Fruit fly (Drosophila melanogaster) whole organism, embryonic: Measurements from ENCODE around the gene mof.

Experiments used
- Antp ChIP-seq: fragments of 200-800 bp; sonication (Bioruptor generic); optimal IDR thresholded peaks from 3 replicates; lab custom pipeline; 2016; ENCODE audit warnings: missing biosample characterization, missing genetic modification characterization
- Bteb2 ChIP-seq: fragments of 200-800 bp; sonication (Bioruptor generic); optimal IDR thresholded peaks from 2 replicates; lab custom pipeline; 2016; ENCODE audit warnings: missing biosample characterization, missing genetic modification characterization
- CG10321 ChIP-seq: fragments of 200-800 bp; sonication (Bioruptor generic); IDR thresholded peaks from 2 replicates; pipeline ENCODE4 v1.3.6; 2022; ENCODE audit warnings: missing biosample characterization, missing genetic modification characterization
- CG10959 ChIP-seq: fragments of 200-800 bp; sonication (Bioruptor generic); IDR thresholded peaks from 2 replicates; pipeline ENCODE4 v1.3.6; 2022; ENCODE audit warnings: missing biosample characterization, missing genetic modification characterization
- CG11247 ChIP-seq: fragments of 200-800 bp; sonication (Bioruptor generic); IDR thresholded peaks from 2 replicates; pipeline ENCODE4 v1.3.6; 2022; ENCODE audit warnings: missing biosample characterization, missing genetic modification characterization
- CG11723 ChIP-seq: fragments of 200-800 bp; sonication (Bioruptor generic); optimal IDR thresholded peaks from 2 replicates; lab custom pipeline; 2017; ENCODE audit warnings: missing biosample characterization, mild to moderate bottlenecking, missing genetic modification characterization
- CG13123 ChIP-seq: fragments of 200-800 bp; sonication (Bioruptor generic); optimal IDR thresholded peaks from 2 replicates; lab custom pipeline; 2016; ENCODE audit warnings: missing biosample characterization, missing genetic modification characterization
- CG14050 ChIP-seq: fragments of 200-800 bp; sonication (Bioruptor generic); IDR thresholded peaks from 3 replicates; pipeline ENCODE4 v1.3.6; 2022; ENCODE audit warnings: missing biosample characterization, missing genetic modification characterization
- CG17359 ChIP-seq: fragments of 200-800 bp; sonication (Bioruptor generic); optimal IDR thresholded peaks from 3 replicates; lab custom pipeline; 2018; ENCODE audit warnings: missing biosample characterization, mild to moderate bottlenecking, missing genetic modification characterization, moderate library complexity
- CG2129 ChIP-seq: fragments of 200-800 bp; sonication (Bioruptor generic); IDR thresholded peaks from 2 replicates; pipeline ENCODE4 v1.3.6; 2022; ENCODE audit warnings: missing biosample characterization, missing genetic modification characterization; ENCODE audit not compliant: partially characterized antibody
- CG2678 ChIP-seq: fragments of 200-800 bp; sonication (Bioruptor generic); optimal IDR thresholded peaks from 3 replicates; lab custom pipeline; 2019; ENCODE audit warnings: missing biosample characterization, mild to moderate bottlenecking, missing genetic modification characterization, moderate library complexity
- CG2889 ChIP-seq: fragments of 200-800 bp; sonication (Bioruptor generic); IDR thresholded peaks from 3 replicates; pipeline ENCODE4 v1.3.6; 2022; ENCODE audit warnings: missing biosample characterization, missing genetic modification characterization
- CG32532 ChIP-seq: fragments of 200-800 bp; sonication (Bioruptor generic); IDR thresholded peaks from 2 replicates; pipeline ENCODE4 v1.3.6; 2022; ENCODE audit warnings: missing biosample characterization, missing genetic modification characterization
- CG32767 ChIP-seq: fragments of 200-800 bp; sonication (Bioruptor generic); IDR thresholded peaks from 2 replicates; pipeline ENCODE4 v1.3.6; 2022; ENCODE audit warnings: missing biosample characterization, missing genetic modification characterization
- CG5953 ChIP-seq: fragments of 200-800 bp; sonication (Bioruptor generic); IDR thresholded peaks from 2 replicates; pipeline ENCODE4 v1.3.6; 2022; ENCODE audit warnings: missing biosample characterization, missing genetic modification characterization
- CG8089 ChIP-seq: fragments of 200-800 bp; sonication (Bioruptor generic); optimal IDR thresholded peaks from 3 replicates; lab custom pipeline; 2016; ENCODE audit warnings: missing biosample characterization, missing genetic modification characterization
- CG8281 ChIP-seq: fragments of 200-800 bp; sonication (Bioruptor generic); optimal IDR thresholded peaks from 2 replicates; lab custom pipeline; 2018; ENCODE audit warnings: missing biosample characterization, mild to moderate bottlenecking, missing genetic modification characterization, moderate library complexity
- Doc3 ChIP-seq: fragments of 200-800 bp; sonication (Bioruptor generic); IDR thresholded peaks from 3 replicates; pipeline ENCODE4 v1.3.6; 2022; ENCODE audit warnings: missing biosample characterization, missing genetic modification characterization; ENCODE audit not compliant: partially characterized antibody
- Ets65A ChIP-seq: fragments of 200-800 bp; sonication (Bioruptor generic); peaks from one replicate; lab custom pipeline; 2016; ENCODE audit warnings: missing biosample characterization, missing genetic modification characterization
- Fer1 ChIP-seq: fragments of 200-800 bp; sonication (Bioruptor generic); optimal IDR thresholded peaks from 2 replicates; lab custom pipeline; 2017; ENCODE audit warnings: missing biosample characterization, mild to moderate bottlenecking, missing genetic modification characterization
- H15 ChIP-seq: fragments of 200-800 bp; sonication (Bioruptor generic); IDR thresholded peaks from 3 replicates; pipeline ENCODE4 v1.3.6; 2022; ENCODE audit warnings: missing biosample characterization, missing genetic modification characterization
- HmgZ ChIP-seq: fragments of 200-800 bp; sonication (Bioruptor generic); optimal IDR thresholded peaks from 2 replicates; lab custom pipeline; 2018; ENCODE audit warnings: missing biosample characterization, mild to moderate bottlenecking, missing genetic modification characterization
- Hr51 ChIP-seq, 2 experiments: fragments of 200-800 bp; sonication (Bioruptor generic); optimal IDR thresholded peaks; 2 replicates in 1 of 2; 3 replicates in 1 of 2; lab custom pipeline; 2016 to 2018; ENCODE audit warnings: missing biosample characterization in 2 of 2, missing genetic modification characterization in 2 of 2, mild to moderate bottlenecking in 1 of 2, moderate library complexity in 1 of 2
- Hr78 ChIP-seq, 2 experiments: fragments of 200-800 bp in 1 of 2; fragments of >200 bp in 1 of 2; sonication (Bioruptor generic) in 1 of 2; optimal IDR thresholded peaks; 2 replicates each; lab custom pipeline; 2017 to 2019; ENCODE audit warnings: missing biosample characterization in 2 of 2, missing genetic modification characterization in 2 of 2, mild to moderate bottlenecking in 1 of 2, moderate library complexity in 1 of 2
- MTF-1 ChIP-seq: fragments of 200-800 bp; sonication (Bioruptor generic); optimal IDR thresholded peaks from 2 replicates; lab custom pipeline; 2018; ENCODE audit warnings: missing biosample characterization, mild to moderate bottlenecking, missing genetic modification characterization, borderline replicate concordance
- NFAT ChIP-seq: fragments of 200-800 bp; sonication (Bioruptor generic); IDR thresholded peaks from 2 replicates; pipeline ENCODE4 v1.3.6; 2022; ENCODE audit warnings: missing biosample characterization, missing genetic modification characterization
- Sox102F ChIP-seq: fragments of 200-800 bp; sonication (Bioruptor generic); optimal IDR thresholded peaks from 2 replicates; lab custom pipeline; 2018; ENCODE audit warnings: missing biosample characterization, mild to moderate bottlenecking, missing genetic modification characterization, moderate library complexity
- Taf1 ChIP-seq: fragments of 200-800 bp; sonication (Bioruptor generic); IDR thresholded peaks from 2 replicates; pipeline ENCODE4 v1.3.6; 2022; ENCODE audit warnings: missing biosample characterization, missing genetic modification characterization
- Tbp ChIP-seq: fragments of >200 bp; optimal IDR thresholded peaks from 2 replicates; lab custom pipeline; 2018; ENCODE audit warnings: missing biosample characterization, missing genetic modification characterization
- Usf ChIP-seq: fragments of 200-800 bp; sonication (Bioruptor generic); optimal IDR thresholded peaks from 2 replicates; lab custom pipeline; 2017; ENCODE audit warnings: missing genotype, missing biosample characterization, missing genetic modification characterization
- ase ChIP-seq: fragments of 200-800 bp; sonication (Bioruptor generic); IDR thresholded peaks from 3 replicates; pipeline ENCODE4 v1.3.6; 2022; ENCODE audit warnings: missing biosample characterization, missing genetic modification characterization
- az2 ChIP-seq: fragments of 200-800 bp; sonication (Bioruptor generic); optimal IDR thresholded peaks from 3 replicates; lab custom pipeline; 2016; ENCODE audit warnings: missing biosample characterization, missing genetic modification characterization
- cg ChIP-seq: fragments of 200-800 bp; sonication (Bioruptor generic); optimal IDR thresholded peaks from 3 replicates; lab custom pipeline; 2019; ENCODE audit warnings: missing biosample characterization, mild to moderate bottlenecking, missing genetic modification characterization, moderate library complexity
- crp ChIP-seq, 2 experiments: fragments of 200-800 bp; sonication (Bioruptor generic); optimal IDR thresholded peaks; 2 replicates in 1 of 2; 3 replicates in 1 of 2; lab custom pipeline; 2017; ENCODE audit warnings: missing biosample characterization in 2 of 2, missing genetic modification characterization in 2 of 2, mild to moderate bottlenecking in 1 of 2, moderate library complexity in 1 of 2
- dmrt99B ChIP-seq: fragments of 200-800 bp; sonication (Bioruptor generic); optimal IDR thresholded peaks from 2 replicates; lab custom pipeline; 2018; ENCODE audit warnings: missing biosample characterization, mild to moderate bottlenecking, missing genetic modification characterization, moderate library complexity
- dpn ChIP-seq, 2 experiments: fragments of 200-800 bp; sonication (Bioruptor generic); optimal IDR thresholded peaks; 3 replicates each; lab custom pipeline; 2016; ENCODE audit warnings: missing biosample characterization in 2 of 2, missing genetic modification characterization in 2 of 2
- ftz-f1 ChIP-seq: fragments of 200-800 bp; sonication (Bioruptor generic); optimal IDR thresholded peaks from 2 replicates; lab custom pipeline; 2016; ENCODE audit warnings: missing biosample characterization, missing genetic modification characterization
- gsb-n ChIP-seq: fragments of 200-800 bp; sonication (Bioruptor generic); optimal IDR thresholded peaks from 3 replicates; lab custom pipeline; 2018; ENCODE audit warnings: missing biosample characterization, mild to moderate bottlenecking, missing genetic modification characterization
- ham ChIP-seq: fragments of 200-800 bp; sonication (Bioruptor generic); IDR thresholded peaks from 2 replicates; pipeline ENCODE4 v1.3.6; 2022; ENCODE audit warnings: missing biosample characterization, missing genetic modification characterization
- hth ChIP-seq: fragments of >200 bp; optimal IDR thresholded peaks from 2 replicates; lab custom pipeline; 2017; ENCODE audit warnings: inconsistent platforms
- inv ChIP-seq: fragments of 200-800 bp; sonication (Bioruptor generic); IDR thresholded peaks from 2 replicates; pipeline ENCODE4 v1.3.6; 2022; ENCODE audit warnings: missing biosample characterization, missing genetic modification characterization; ENCODE audit not compliant: partially characterized antibody
- jing ChIP-seq: fragments of 200-800 bp; sonication (Bioruptor generic); optimal IDR thresholded peaks from 2 replicates; lab custom pipeline; 2018; ENCODE audit warnings: missing biosample characterization, mild to moderate bottlenecking, missing genetic modification characterization
- kah ChIP-seq: fragments of 200-800 bp; sonication (Bioruptor generic); optimal IDR thresholded peaks from 2 replicates; lab custom pipeline; 2018; ENCODE audit warnings: missing biosample characterization, mild to moderate bottlenecking, missing genetic modification characterization
- ken ChIP-seq: fragments of 200-800 bp; sonication (Bioruptor generic); IDR thresholded peaks from 3 replicates; pipeline ENCODE4 v1.3.6; 2022; ENCODE audit warnings: missing biosample characterization, missing genetic modification characterization
- klu ChIP-seq: fragments of 200-800 bp; sonication (Bioruptor generic); IDR thresholded peaks from 2 replicates; pipeline ENCODE4 v1.3.6; 2022; ENCODE audit warnings: missing biosample characterization, missing genetic modification characterization
- peb ChIP-seq: fragments of 200-800 bp; sonication (Bioruptor generic); IDR thresholded peaks from 2 replicates; pipeline ENCODE4 v1.3.6; 2022; ENCODE audit warnings: missing biosample characterization, missing genetic modification characterization
- ro ChIP-seq: fragments of 200-800 bp; sonication (Bioruptor generic); IDR thresholded peaks from 2 replicates; pipeline ENCODE4 v1.3.6; 2022; ENCODE audit warnings: missing biosample characterization, missing genetic modification characterization
- sqz ChIP-seq: fragments of 200-800 bp; sonication (Bioruptor generic); optimal IDR thresholded peaks from 3 replicates; lab custom pipeline; 2018; ENCODE audit warnings: missing biosample characterization, mild to moderate bottlenecking, missing genetic modification characterization
- tin ChIP-seq: fragments of 200-800 bp; sonication (Bioruptor generic); optimal IDR thresholded peaks from 3 replicates; lab custom pipeline; 2016; ENCODE audit warnings: missing biosample characterization, missing genetic modification characterization
- ttk ChIP-seq: fragments of 200-800 bp; sonication (Bioruptor generic); IDR thresholded peaks from 2 replicates; pipeline ENCODE4 v2.1.2; 2022; ENCODE audit warnings: missing biosample characterization, missing genetic modification characterization
- vfl ChIP-seq: fragments of 200-800 bp; sonication (Bioruptor generic); optimal IDR thresholded peaks from 2 replicates; lab custom pipeline; 2016; ENCODE audit warnings: missing biosample characterization, missing genetic modification characterization
- vvl ChIP-seq: fragments of 200-800 bp; sonication (Bioruptor generic); IDR thresholded peaks from 2 replicates; pipeline ENCODE4 v1.3.6; 2022; ENCODE audit warnings: missing biosample characterization, missing genetic modification characterization

The mof gene

dm6 chrX:5847544-5847943, 29.1 kb downstream of the mof start (continued):
- TF ChIP-seq MTF-1 (GFP tag; lab: Kevin White, UChicago): no peak
- TF ChIP-seq klu (GFP tag; lab: Robert Waterston, UW): no peak
- TF ChIP-seq kah (GFP tag; lab: Kevin White, UChicago): no peak
- TF ChIP-seq CG10321: no peak
- TF ChIP-seq CG2678 (tag; lab: Kevin White, UChicago): peak; percentile 51
- no peak for TF ChIP-seq HmgZ
- TF ChIP-seq ttk (GFP tag; lab: Robert Waterston, UW): peak; percentile 35; the same call in 1 of the 2 replicates
- no peak for TF ChIP-seq Taf1 (GFP tag; lab: Robert Waterston, UW)
- peak; percentile 2 for TF ChIP-seq cg (GFP tag; lab: Kevin White, UChicago)
- TF ChIP-seq CG10959 (GFP tag; lab: Robert Waterston, UW): no peak
- no peak for TF ChIP-seq hth (lab: Kevin White, UChicago)
- no peak for TF ChIP-seq Hr78 (GFP tag; optimal IDR thresholded peaks at IDR 0.05; lab: Kevin White, UChicago)
- no peak for TF ChIP-seq Usf
- TF ChIP-seq dmrt99B: peak; percentile 65
- TF ChIP-seq Fer1 (GFP tag; lab: Kevin White, UChicago): peak; percentile 43
- no peak for TF ChIP-seq Doc3 (GFP tag; lab: Robert Waterston, UW)
- TF ChIP-seq ase (GFP tag; lab: Robert Waterston, UW): no peak
- TF ChIP-seq Ets65A (GFP tag; lab: Kevin White, UChicago): peak; percentile 23
- no peak for TF ChIP-seq CG2129 (GFP tag; lab: Robert Waterston, UW)
- TF ChIP-seq Tbp (GFP tag; lab: Kevin White, UChicago): no peak
- no peak for TF ChIP-seq CG32767 (GFP tag; lab: Robert Waterston, UW)
- TF ChIP-seq az2 (GFP tag; lab: Kevin White, UChicago): peak; percentile 6
- TF ChIP-seq vvl (GFP tag; lab: Robert Waterston, UW): peak; percentile 12; the same call in 1 of the 2 replicates
- TF ChIP-seq tin (GFP tag; lab: Kevin White, UChicago): no peak
- TF ChIP-seq NFAT (GFP tag; lab: Robert Waterston, UW): peak; percentile 16; the same call in 1 of the 2 replicates
- no peak for TF ChIP-seq CG13123 (GFP tag; lab: Kevin White, UChicago)
- no peak for TF ChIP-seq ftz-f1 (GFP tag; lab: Kevin White, UChicago)
- no peak for TF ChIP-seq CG8089 (GFP tag; lab: Kevin White, UChicago)
- TF ChIP-seq CG8281: no peak
- no peak for TF ChIP-seq ham (GFP tag; lab: Robert Waterston, UW)
- TF ChIP-seq vfl (GFP tag; lab: Kevin White, UChicago): no peak
- no peak for TF ChIP-seq CG14050
- no peak for TF ChIP-seq inv (GFP tag; lab: Robert Waterston, UW)
- no peak for TF ChIP-seq ro
- TF ChIP-seq CG5953 (GFP tag; lab: Robert Waterston, UW): no peak
- TF ChIP-seq crp (GFP tag; optimal IDR thresholded peaks at IDR 0.05; lab: Kevin White, UChicago): no peak
- TF ChIP-seq CG11723 (GFP tag; lab: Kevin White, UChicago): no peak
- no peak for TF ChIP-seq CG2889 (GFP tag; lab: Robert Waterston, UW)
- no peak for TF ChIP-seq H15 (GFP tag; lab: Robert Waterston, UW)
- peak; percentile 34 for TF ChIP-seq Sox102F (GFP tag; lab: Kevin White, UChicago)
- peak; percentile 22 for TF ChIP-seq Antp (GFP tag; lab: Kevin White, UChicago)
- no peak for TF ChIP-seq sqz (GFP tag; lab: Kevin White, UChicago)
- TF ChIP-seq Hr51 (GFP tag; optimal IDR thresholded peaks at IDR 0.05; lab: Kevin White, UChicago): peak in 1 of 2 experiments; percentile 32
- 0 out of 3 replicates have a peak, but pooled peaks have one; percentile 36 for TF ChIP-seq ken (GFP tag; lab: Robert Waterston, UW)
- TF ChIP-seq CG32532: peak; percentile 45
- peak; percentile 38; the same call in 1 of the 2 replicates for TF ChIP-seq CG11247 (GFP tag; lab: Robert Waterston, UW)
- peak; percentile 36 for TF ChIP-seq CG17359 (tag; lab: Kevin White, UChicago)
- TF ChIP-seq Bteb2 (GFP tag; lab: Kevin White, UChicago): no peak
- TF ChIP-seq dpn (GFP tag; optimal IDR thresholded peaks at IDR 0.05; lab: Kevin White, UChicago): peak; percentile 9 to 26
- no peak for TF ChIP-seq peb (GFP tag; lab: Robert Waterston, UW)
- TF ChIP-seq jing (GFP tag; lab: Kevin White, UChicago): no peak
- no peak for TF ChIP-seq gsb-n (tag; lab: Kevin White, UChicago)
